Worm (Caenorhabditis elegans): ENCODE results near the gene pgp-4.

DNA sequence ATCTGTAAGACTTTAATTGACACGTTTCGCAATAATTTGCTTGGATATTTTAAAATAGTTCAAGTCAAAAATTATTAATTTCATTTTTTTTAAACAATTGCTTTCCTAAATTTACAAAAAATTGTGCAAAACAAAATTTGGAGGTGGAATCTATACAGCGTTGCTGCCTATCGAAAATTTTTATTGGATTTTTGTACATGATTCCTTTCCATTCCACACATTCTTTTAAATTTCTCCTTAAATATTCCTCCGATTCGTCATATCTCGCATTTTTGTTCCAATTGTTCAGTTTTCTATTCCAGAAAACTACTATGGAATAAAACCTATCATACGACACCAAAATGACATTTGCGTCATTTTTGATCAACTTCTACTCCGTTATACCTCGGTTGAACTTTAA, 10.8 kb downstream of the pgp-4 start, which contains the start of gene ttyh-1:
- no peak for TF ChIP-seq mls-2 (tag; optimal IDR thresholded peaks at IDR 0.05)
- no peak for TF ChIP-seq pha-4 (tag; optimal IDR thresholded peaks at IDR 0.05)
- no peak for TF ChIP-seq elt-1 (tag; optimal IDR thresholded peaks at IDR 0.05; ENCODE audit: borderline replicate concordance, insufficient read depth)
- TF ChIP-seq lsy-2 (tag; optimal IDR thresholded peaks at IDR 0.05), result no peak
- no peak for TF ChIP-seq lin-13 (tag; optimal IDR thresholded peaks at IDR 0.05)

All from whole organism, mixed stage, embryonic.